Worm (Caenorhabditis elegans) whole organism, L4/young adult: ENCODE data around the gene K05F1.6.

Experiments
- dao-5 ChIP-seq: sonication (generic microtip); optimal IDR thresholded peaks from 2 replicates; lab custom pipeline; 2016; ENCODE audit warnings: missing genotype, missing genetic modification characterization, moderate library complexity, missing compliant biosample characterization
- him-1 ChIP-seq: sonication (generic microtip); optimal IDR thresholded peaks from 2 replicates; lab custom pipeline; 2016; ENCODE audit warnings: missing genotype, missing genetic modification reagents, missing genetic modification characterization, missing compliant biosample characterization

DNA sequence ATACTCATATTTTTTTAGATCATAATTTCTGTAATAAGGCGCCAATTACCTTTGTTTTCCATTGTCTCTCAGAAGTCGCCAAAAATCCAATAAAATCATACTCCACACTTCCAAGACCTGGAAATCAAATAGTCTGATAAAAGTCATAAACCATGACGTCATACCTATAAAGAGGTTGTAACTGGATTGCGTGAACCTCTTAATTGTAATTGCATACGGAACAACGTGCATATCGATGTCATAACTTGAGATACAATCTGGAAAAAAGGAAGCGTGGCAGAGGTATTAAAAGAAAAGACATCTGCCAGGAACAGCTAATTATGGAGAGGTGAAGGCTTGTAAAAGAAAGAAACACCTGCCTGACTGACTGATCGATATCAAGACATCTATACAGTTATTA is 37.2 kb upstream of the K05F1.6 start, which contains the start of gene F10C1.9:
- no peak for TF ChIP-seq him-1 (tag; lab: Kevin White, UChicago)
- TF ChIP-seq dao-5 (tag; lab: Kevin White, UChicago), result no peak
